Worm (Caenorhabditis elegans) whole organism, young adult: ENCODE measurements around the gene mdf-2.
A peak's percentile ranks its signal among the peaks of the same experiment; 100 is the strongest.

ENCODE experiments used
- B0035.1 ChIP-seq: sonication (generic microtip); optimal IDR thresholded peaks from 2 replicates; lab custom pipeline; 2016; ENCODE audit warnings: missing genetic modification characterization, mild to moderate bottlenecking, missing compliant biosample characterization, missing genotype, missing genetic modification reagents
- B0261.1 ChIP-seq: sonication (generic microtip); optimal IDR thresholded peaks from 2 replicates; lab custom pipeline; 2016; ENCODE audit warnings: mild to moderate bottlenecking, missing genetic modification characterization, moderate library complexity, missing compliant biosample characterization
- F22D6.2 ChIP-seq: sonication (generic microtip); optimal IDR thresholded peaks from 2 replicates; lab custom pipeline; 2016; ENCODE audit warnings: mild to moderate bottlenecking, missing genetic modification characterization, missing compliant biosample characterization
- F23B12.7 ChIP-seq: sonication (generic microtip); optimal IDR thresholded peaks from 2 replicates; lab custom pipeline; 2017; ENCODE audit warnings: missing genetic modification characterization, mild to moderate bottlenecking, missing compliant biosample characterization, antibody characterized with exemption, moderate library complexity; ENCODE audit not compliant: insufficient read depth
- F55B11.4 ChIP-seq: sonication (generic microtip); optimal IDR thresholded peaks from 2 replicates; lab custom pipeline; 2016; ENCODE audit warnings: missing compliant biosample characterization, missing genetic modification characterization, borderline replicate concordance; ENCODE audit not compliant: insufficient read depth
- F57A8.1 ChIP-seq: fragments of 200-800 bp; sonication (Bioruptor generic); optimal IDR thresholded peaks from 2 replicates; lab custom pipeline; 2018; ENCODE audit warnings: mild to moderate bottlenecking, missing genetic modification characterization, moderate library complexity, missing compliant biosample characterization
- K11D2.4 ChIP-seq: fragments of 200-800 bp; sonication (Bioruptor generic); IDR thresholded peaks from 2 replicates; pipeline ENCODE4 v1.3.6; 2022; ENCODE audit warnings: missing genetic modification reagents, missing genetic modification characterization, missing compliant biosample characterization
- Y56A3A.18 ChIP-seq: fragments of 200-800 bp; sonication (Bioruptor generic); IDR thresholded peaks from 2 replicates; pipeline ENCODE4 v1.3.6; 2022; ENCODE audit warnings: missing genetic modification reagents, missing genetic modification characterization, missing compliant biosample characterization
- Y95B8A.8 ChIP-seq: fragments of 200-800 bp; sonication (Bioruptor generic); IDR thresholded peaks from 2 replicates; pipeline ENCODE4 v1.3.6; 2022; ENCODE audit warnings: missing genetic modification reagents, missing genetic modification characterization, missing compliant biosample characterization
- ZK185.1 ChIP-seq: sonication (generic microtip); optimal IDR thresholded peaks from 2 replicates; lab custom pipeline; 2016; ENCODE audit warnings: mild to moderate bottlenecking, missing genetic modification characterization, missing compliant biosample characterization; ENCODE audit not compliant: poor library complexity, severe bottlenecking
- akir-1 ChIP-seq: fragments of 200-800 bp; sonication (Bioruptor generic); optimal IDR thresholded peaks from 2 replicates; lab custom pipeline; 2018; ENCODE audit warnings: mild to moderate bottlenecking, missing genetic modification characterization, moderate library complexity, missing compliant biosample characterization
- athp-1 ChIP-seq: sonication (generic microtip); optimal IDR thresholded peaks from 2 replicates; lab custom pipeline; 2017; ENCODE audit warnings: mild to moderate bottlenecking, missing genetic modification characterization, missing compliant biosample characterization
- attf-3 ChIP-seq: fragments of 200-800 bp; sonication (Bioruptor generic); conservative IDR thresholded peaks from 2 replicates; pipeline ENCODE4 v1.3.6; 2022; ENCODE audit warnings: missing genetic modification reagents, missing genetic modification characterization, missing compliant biosample characterization
- ceh-91 ChIP-seq: fragments of 200-800 bp; sonication (Bioruptor generic); IDR thresholded peaks from 2 replicates; pipeline ENCODE4 v1.3.6; 2022; ENCODE audit warnings: missing genetic modification reagents, missing genetic modification characterization, missing compliant biosample characterization
- die-1 ChIP-seq: sonication (generic microtip); optimal IDR thresholded peaks from 2 replicates; lab custom pipeline; 2016; ENCODE audit warnings: missing genotype, mild to moderate bottlenecking, missing genetic modification characterization, missing compliant biosample characterization
- dpff-1 ChIP-seq: sonication (generic microtip); optimal IDR thresholded peaks from 2 replicates; lab custom pipeline; 2017; ENCODE audit warnings: mild to moderate bottlenecking, missing genetic modification characterization, missing compliant biosample characterization
- egl-18 ChIP-seq: fragments of 200-800 bp; sonication (Bioruptor generic); IDR thresholded peaks from 2 replicates; pipeline ENCODE4 v1.3.6; 2022; ENCODE audit warnings: missing genetic modification reagents, missing genetic modification characterization, missing compliant biosample characterization
- ekl-4 ChIP-seq: fragments of 200-800 bp; sonication (Bioruptor generic); IDR thresholded peaks from 2 replicates; pipeline ENCODE4 v1.3.6; 2022; ENCODE audit warnings: missing genetic modification reagents, missing genetic modification characterization, missing compliant biosample characterization
- fkh-3 ChIP-seq: sonication (generic microtip); optimal IDR thresholded peaks from 2 replicates; lab custom pipeline; 2016; ENCODE audit warnings: mild to moderate bottlenecking, missing genetic modification characterization, missing compliant biosample characterization
- gei-17 ChIP-seq: fragments of 200-800 bp; sonication (Bioruptor generic); optimal IDR thresholded peaks from 2 replicates; lab custom pipeline; 2018; ENCODE audit warnings: mild to moderate bottlenecking, missing genetic modification characterization, missing compliant biosample characterization
- hlh-12 ChIP-seq: sonication (generic microtip); optimal IDR thresholded peaks from 2 replicates; lab custom pipeline; 2016; ENCODE audit warnings: missing genetic modification characterization, missing compliant biosample characterization
- hmg-1.2 ChIP-seq: fragments of 200-800 bp; sonication (Bioruptor generic); IDR thresholded peaks from 2 replicates; pipeline ENCODE4 v1.3.6; 2022; ENCODE audit warnings: missing genetic modification reagents, missing genetic modification characterization, missing compliant biosample characterization
- lag-1 ChIP-seq: fragments of 200-800 bp; sonication (Bioruptor generic); IDR thresholded peaks from 2 replicates; pipeline ENCODE4 v1.3.6; 2022; ENCODE audit warnings: missing genetic modification reagents, missing genetic modification characterization, missing compliant biosample characterization
- let-607 ChIP-seq, 2 experiments: fragments of 200-800 bp in 1 of 2; sonication (Bioruptor generic) in 1 of 2; sonication (generic microtip) in 1 of 2; optimal IDR thresholded peaks; 2 replicates each; lab custom pipeline; 2016 to 2018; ENCODE audit warnings: mild to moderate bottlenecking in 2 of 2, missing compliant biosample characterization in 2 of 2, missing genetic modification characterization in 2 of 2, moderate library complexity in 2 of 2, missing genotype in 1 of 2
- lin-26 ChIP-seq: fragments of 200-800 bp; sonication (Bioruptor generic); IDR thresholded peaks from 2 replicates; pipeline ENCODE4 v1.3.6; 2022; ENCODE audit warnings: missing genetic modification reagents, missing genetic modification characterization, missing compliant biosample characterization
- lin-35 ChIP-seq, 3 experiments: fragments of 150-350 bp in 2 of 3; sonication (generic microtip) in 1 of 3; optimal IDR thresholded peaks; 2 replicates each; lab custom pipeline; 2014 to 2018; ENCODE audit warnings: missing biosample characterization in 3 of 3, missing genetic modification characterization in 3 of 3, missing genetic modification reagents in 3 of 3
- lin-40 ChIP-seq: sonication (generic microtip); optimal IDR thresholded peaks from 2 replicates; lab custom pipeline; 2016; ENCODE audit warnings: missing genetic modification characterization, mild to moderate bottlenecking, missing compliant biosample characterization, missing genotype, missing genetic modification reagents
- lsl-1 ChIP-seq: fragments of 200-800 bp; sonication (Bioruptor generic); optimal IDR thresholded peaks from 2 replicates; lab custom pipeline; 2018; ENCODE audit warnings: mild to moderate bottlenecking, missing genetic modification characterization, moderate library complexity, missing compliant biosample characterization
- madf-3 ChIP-seq: fragments of 200-800 bp; sonication (Bioruptor generic); IDR thresholded peaks from 2 replicates; pipeline ENCODE4 v1.3.6; 2022; ENCODE audit warnings: missing genetic modification reagents, missing genetic modification characterization, missing compliant biosample characterization
- madf-6 ChIP-seq: fragments of 200-800 bp; sonication (Bioruptor generic); IDR thresholded peaks from 2 replicates; pipeline ENCODE4 v1.3.6; 2022; ENCODE audit warnings: missing genetic modification reagents, missing genetic modification characterization, missing compliant biosample characterization
- mes-4 ChIP-seq: sonication (generic microtip); optimal IDR thresholded peaks from 2 replicates; lab custom pipeline; 2016; ENCODE audit warnings: missing genotype, missing genetic modification characterization, missing compliant biosample characterization
- mxl-1 ChIP-seq: sonication (generic microtip); optimal IDR thresholded peaks from 2 replicates; lab custom pipeline; 2016; ENCODE audit warnings: missing genetic modification characterization, missing compliant biosample characterization
- nhr-120 ChIP-seq: fragments of 200-800 bp; sonication (Bioruptor generic); IDR thresholded peaks from 2 replicates; pipeline ENCODE4 v1.3.6; 2022; ENCODE audit warnings: missing genetic modification characterization, missing compliant biosample characterization
- rcor-1 ChIP-seq: fragments of 200-800 bp; sonication (Bioruptor generic); IDR thresholded peaks from 2 replicates; pipeline ENCODE4 v1.3.6; 2022; ENCODE audit warnings: missing genetic modification reagents, missing genetic modification characterization, missing compliant biosample characterization
- sdz-38 ChIP-seq: sonication (generic microtip); optimal IDR thresholded peaks from 2 replicates; lab custom pipeline; 2016; ENCODE audit warnings: missing genotype, missing genetic modification characterization, missing compliant biosample characterization
- snpc-1.1 ChIP-seq: sonication (generic microtip); optimal IDR thresholded peaks from 2 replicates; lab custom pipeline; 2017; ENCODE audit warnings: missing genetic modification characterization, mild to moderate bottlenecking, missing compliant biosample characterization, antibody characterized with exemption, moderate library complexity, missing genotype, missing genetic modification reagents; ENCODE audit not compliant: insufficient read depth
- somi-1 ChIP-seq: fragments of 200-800 bp; sonication (Bioruptor generic); optimal IDR thresholded peaks from 2 replicates; lab custom pipeline; 2018; ENCODE audit warnings: mild to moderate bottlenecking, missing genetic modification characterization, missing compliant biosample characterization
- tlf-1 ChIP-seq: fragments of 200-800 bp; sonication (Bioruptor generic); optimal IDR thresholded peaks from 2 replicates; lab custom pipeline; 2018; ENCODE audit warnings: mild to moderate bottlenecking, missing genetic modification characterization, missing compliant biosample characterization
- unc-62 ChIP-seq: fragments of 150-350 bp; optimal IDR thresholded peaks from 2 replicates; lab custom pipeline; 2014; ENCODE audit warnings: missing biosample characterization, missing genetic modification reagents, missing genetic modification characterization
- zfh-2 ChIP-seq: fragments of 200-800 bp; sonication (Bioruptor generic); conservative IDR thresholded peaks from 2 replicates; pipeline ENCODE4 v1.3.6; 2022; ENCODE audit warnings: missing genetic modification reagents, missing genetic modification characterization, missing compliant biosample characterization
- zim-3 ChIP-seq: sonication (generic microtip); optimal IDR thresholded peaks from 2 replicates; lab custom pipeline; 2017; ENCODE audit warnings: mild to moderate bottlenecking, missing genetic modification characterization, moderate library complexity, missing compliant biosample characterization
- ztf-18 ChIP-seq: sonication (generic microtip); optimal IDR thresholded peaks from 2 replicates; lab custom pipeline; 2016; ENCODE audit warnings: missing genotype, mild to moderate bottlenecking, missing genetic modification characterization, missing compliant biosample characterization
- ztf-25 ChIP-seq: fragments of 200-800 bp; sonication (Bioruptor generic); IDR thresholded peaks from 2 replicates; pipeline ENCODE4 v1.3.6; 2022; ENCODE audit warnings: missing genetic modification reagents, missing genetic modification characterization, missing compliant biosample characterization
- ztf-6 ChIP-seq: fragments of 200-800 bp; sonication (Bioruptor generic); IDR thresholded peaks from 2 replicates; pipeline ENCODE4 v1.3.6; 2022; ENCODE audit warnings: missing genetic modification reagents, missing genetic modification characterization, missing compliant biosample characterization

The mdf-2 gene

DNA sequence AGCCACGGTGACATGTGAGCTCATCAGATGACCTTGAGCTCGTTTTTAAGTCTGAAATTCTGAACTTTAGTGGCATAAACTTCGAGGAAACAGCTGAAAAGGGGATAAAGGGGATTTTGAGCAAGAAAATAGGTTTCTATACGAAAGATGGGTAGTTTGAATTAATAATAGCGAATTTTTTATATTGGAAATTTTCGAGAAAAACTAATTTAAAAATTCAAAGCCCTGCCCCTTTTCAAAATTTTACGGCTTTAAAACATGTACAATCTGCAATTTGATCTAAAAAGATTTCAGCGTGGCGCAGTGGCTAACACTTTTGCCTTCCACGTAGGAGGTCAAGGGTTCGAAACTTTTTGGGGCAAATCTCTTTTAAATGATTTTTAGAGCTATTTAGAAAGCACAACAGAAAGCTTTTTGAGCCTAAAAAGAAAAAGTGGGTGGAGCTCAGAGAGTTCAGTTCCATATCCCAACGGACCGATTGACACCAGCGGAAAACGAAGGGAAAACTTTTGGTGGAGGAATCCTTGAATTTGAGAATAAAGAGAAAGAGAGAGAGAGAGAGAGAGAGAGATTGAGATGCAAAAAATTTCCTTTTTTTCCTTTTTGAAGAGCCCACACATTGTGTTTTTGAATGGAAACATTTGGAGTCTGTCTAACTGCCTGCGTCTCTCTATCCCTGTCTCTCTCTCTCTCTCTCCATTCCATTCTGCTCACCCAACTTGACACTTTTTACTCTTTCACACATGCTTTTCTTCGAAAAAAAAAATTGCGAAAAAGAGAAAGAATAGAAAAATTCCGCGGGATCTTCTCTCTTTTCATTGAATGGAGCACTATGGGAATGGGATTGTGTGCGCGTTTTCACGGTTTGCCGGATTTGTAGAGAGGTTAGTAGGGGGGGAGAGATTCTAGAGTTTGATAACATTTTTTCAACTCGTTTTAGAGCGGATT is 23.3 kb upstream of the mdf-2 start, which contains the start of gene Y69A2AR.31 (continued):
- TF ChIP-seq hlh-12 (tag; lab: Kevin White, UChicago) (no peak), ZK185.1 (peak; percentile 31), somi-1 (GFP tag; lab: Kevin White, UChicago) (peak; percentile 29), B0261.1 (tag; lab: Kevin White, UChicago) (peak; percentile 71), let-607 (tag; optimal IDR thresholded peaks at IDR 0.05; lab: Kevin White, UChicago) (peak in 1 of 2 experiments; percentile 42), attf-3 (GFP tag; lab: Robert Waterston, UW) (0 out of 2 replicates have a peak, but pooled peaks have one; percentile 26), madf-3 (GFP tag; lab: Robert Waterston, UW) (0 out of 2 replicates have a peak, but pooled peaks have one; percentile 51), F23B12.7 (tag; lab: Kevin White, UChicago) (peak; percentile 44), snpc-1.1 (tag; lab: Kevin White, UChicago) (peak; percentile 47), zim-3 (tag; lab: Kevin White, UChicago) (peak; percentile 27), mxl-1 (tag; lab: Kevin White, UChicago) (peak; percentile 44)

DNA sequence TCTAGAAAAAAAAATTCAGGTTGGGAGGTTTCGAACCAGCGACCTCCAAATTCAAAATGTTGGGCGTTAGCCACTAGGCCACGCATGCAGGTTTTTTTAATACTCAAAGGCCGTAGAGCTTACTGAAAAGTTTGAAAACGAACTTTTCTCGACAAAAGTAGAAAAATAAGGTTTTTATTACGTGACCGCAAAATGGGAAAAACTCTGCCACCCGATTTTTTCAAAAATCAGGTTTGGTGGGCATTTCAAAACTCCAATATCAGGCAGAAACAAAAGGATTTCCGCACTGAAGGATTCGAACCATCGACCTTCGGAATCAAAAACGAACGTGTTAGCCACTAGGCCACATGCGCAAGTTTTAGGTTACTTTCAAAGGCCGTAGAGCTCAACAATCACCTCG is 17.8 kb upstream of the mdf-2 start:
- TF ChIP-seq nhr-120 (GFP tag; lab: Robert Waterston, UW): no peak
- no peak for TF ChIP-seq lag-1 (GFP tag; lab: Robert Waterston, UW)
- TF ChIP-seq ceh-91 (GFP tag; lab: Robert Waterston, UW): no peak
- TF ChIP-seq F22D6.2 (tag; lab: Kevin White, UChicago): no peak
- peak; percentile 23 for TF ChIP-seq snpc-1.1 (tag; lab: Kevin White, UChicago)
- no peak for TF ChIP-seq F55B11.4 (tag; lab: Kevin White, UChicago)
- TF ChIP-seq athp-1: peak; percentile 32
- TF ChIP-seq lin-26 (GFP tag; lab: Robert Waterston, UW): peak; percentile 75
- no peak for TF ChIP-seq Y95B8A.8
- TF ChIP-seq lsl-1: peak; percentile 33
- TF ChIP-seq rcor-1: no peak
- TF ChIP-seq let-607 (tag; optimal IDR thresholded peaks at IDR 0.05; lab: Kevin White, UChicago): peak in 1 of 2 experiments; percentile 2
- no peak for TF ChIP-seq fkh-3 (tag; lab: Kevin White, UChicago)
- TF ChIP-seq madf-6 (GFP tag; lab: Robert Waterston, UW): peak; percentile 42; the same call in 1 of the 2 replicates
- no peak for TF ChIP-seq Y56A3A.18 (GFP tag; lab: Robert Waterston, UW)
- TF ChIP-seq F57A8.1: no peak
- no peak for TF ChIP-seq dpff-1
- no peak for TF ChIP-seq mxl-1 (tag; lab: Kevin White, UChicago)
- TF ChIP-seq lin-35 (GFP tag; optimal IDR thresholded peaks at IDR 0.05; lab: Kevin White, UChicago): peak in 1 of 3 experiments; percentile 39
- no peak for TF ChIP-seq akir-1
- TF ChIP-seq unc-62: no peak
- peak; percentile 51; the same call in 1 of the 2 replicates for TF ChIP-seq hmg-1.2 (GFP tag; lab: Robert Waterston, UW)
- TF ChIP-seq gei-17 (GFP tag; lab: Kevin White, UChicago): no peak
- TF ChIP-seq ekl-4 (GFP tag; lab: Robert Waterston, UW): no peak
- TF ChIP-seq K11D2.4 (GFP tag; lab: Robert Waterston, UW): no peak
- no peak for TF ChIP-seq ztf-25 (GFP tag; lab: Robert Waterston, UW)
- no peak for TF ChIP-seq tlf-1 (GFP tag; lab: Kevin White, UChicago)
- TF ChIP-seq ztf-18: peak; percentile 74
- TF ChIP-seq mes-4: no peak
- TF ChIP-seq ztf-6: no peak
- no peak for TF ChIP-seq zfh-2 (GFP tag; lab: Robert Waterston, UW)
- TF ChIP-seq sdz-38 (tag; lab: Kevin White, UChicago): no peak
- no peak for TF ChIP-seq egl-18 (GFP tag; lab: Robert Waterston, UW)
- TF ChIP-seq die-1 (tag; lab: Kevin White, UChicago): peak; percentile 65
- TF ChIP-seq B0035.1: no peak
- TF ChIP-seq lin-40 (tag; lab: Kevin White, UChicago): no peak
